Fruit fly (Drosophila melanogaster): Measurements from ENCODE around the gene SP1029.

The SP1029 gene

DNA sequence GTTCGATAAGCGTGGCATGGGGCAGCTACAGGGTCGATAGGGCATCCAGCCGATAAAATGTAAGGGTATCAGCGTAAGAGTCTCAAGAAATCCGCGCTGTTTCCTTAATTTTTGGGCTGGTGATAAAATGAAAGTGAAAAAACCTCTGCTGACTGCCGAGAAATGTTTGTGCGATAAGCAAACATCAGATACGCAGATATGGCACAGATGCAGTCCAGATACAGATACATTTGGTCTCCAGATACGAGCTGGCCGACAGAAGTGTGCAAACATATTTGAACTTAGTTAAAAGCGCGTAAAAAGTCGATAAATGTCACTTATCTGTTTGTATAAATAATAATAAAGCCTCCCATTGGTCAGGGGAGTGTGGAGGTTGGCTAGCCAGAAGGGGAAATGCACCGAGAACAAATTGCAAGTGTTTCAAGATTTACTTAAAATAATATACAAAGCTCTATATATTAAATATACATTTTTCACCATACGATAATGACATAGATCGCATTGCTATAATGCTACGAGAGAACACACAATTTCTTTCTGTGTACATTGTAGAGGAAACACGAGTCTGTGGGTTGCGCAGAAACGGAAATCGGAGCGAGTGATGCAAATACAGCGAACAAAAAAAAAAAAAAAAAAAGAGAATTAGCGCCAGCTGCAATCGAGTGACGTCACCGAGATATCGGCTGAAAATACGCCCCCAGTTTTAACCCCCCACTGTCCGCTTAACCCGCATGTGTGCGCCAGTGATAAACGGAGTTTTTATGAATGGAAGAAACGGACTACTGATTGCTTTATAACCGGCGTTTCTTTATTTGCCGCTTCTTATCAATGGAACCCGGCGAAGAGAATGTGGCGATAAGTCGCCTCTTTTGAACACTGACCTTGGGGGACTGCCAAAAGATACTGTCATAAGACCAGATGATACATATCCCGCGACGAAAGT, 40.6 kb upstream of the SP1029 start:
- no peak for TF ChIP-seq kay (GFP tag; ENCODE audit: borderline replicate concordance)
- TF ChIP-seq cic (GFP tag; optimal IDR thresholded peaks at IDR 0.05) = peak; percentile 34

DNA sequence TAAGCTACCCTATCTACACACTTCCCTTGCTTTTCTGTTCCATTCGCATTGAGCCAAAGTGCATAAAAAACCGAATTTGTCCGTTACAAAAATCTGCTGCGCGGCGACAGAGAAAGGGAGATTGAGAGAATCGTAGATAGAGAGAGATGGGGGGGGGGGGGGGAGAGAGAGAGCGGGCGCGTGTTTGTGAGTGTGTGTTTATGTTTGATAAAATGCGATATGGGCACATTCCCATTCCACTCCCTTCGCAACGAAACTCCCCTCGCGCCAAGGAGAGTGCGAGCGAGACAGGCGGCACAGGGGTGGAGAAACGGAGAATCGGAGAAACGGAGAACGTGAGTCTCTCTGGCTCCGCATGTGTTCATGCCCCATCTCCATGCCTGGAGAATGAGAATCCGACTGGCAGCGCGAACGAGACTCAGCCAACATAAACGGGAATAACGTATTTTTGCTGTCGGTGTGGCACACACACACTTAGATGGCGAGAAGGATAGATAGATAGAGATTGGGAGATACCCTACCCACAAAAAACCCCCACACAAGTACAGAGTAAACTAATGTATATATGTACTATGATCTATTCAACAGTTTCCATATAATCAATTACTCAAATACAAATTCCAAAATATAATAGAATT, 37.2 kb upstream of the SP1029 start:
- TF ChIP-seq CG33017 (tag; optimal IDR thresholded peaks at IDR 0.05) = no peak
- peak; percentile 77 for TF ChIP-seq tj (GFP tag; optimal IDR thresholded peaks at IDR 0.05)

DNA sequence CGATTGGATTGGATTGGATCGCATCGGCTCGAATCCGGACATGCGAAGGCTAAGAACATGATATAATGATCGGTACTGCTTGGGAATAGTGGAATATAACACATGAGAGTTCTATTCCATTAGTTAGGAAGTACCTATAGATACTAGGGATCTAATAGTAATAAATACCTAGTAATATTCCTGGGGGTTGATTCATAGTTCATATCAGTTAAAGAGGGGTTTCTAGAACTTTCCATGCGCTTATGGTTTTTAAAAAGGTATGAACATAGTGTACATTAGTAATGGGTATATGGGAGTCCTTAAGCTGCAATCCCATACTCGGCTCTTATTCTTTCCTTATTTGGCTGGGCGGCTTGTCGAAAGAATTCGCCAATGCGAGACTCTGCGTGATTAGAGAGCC, 34.1 kb upstream of the SP1029 start:
- TF ChIP-seq kay (GFP tag; ENCODE audit: borderline replicate concordance) (no peak), CG33017 (tag; optimal IDR thresholded peaks at IDR 0.05) (no peak), CG7045 (GFP tag; optimal IDR thresholded peaks at IDR 0.05) (no peak), Crg-1 (GFP tag; optimal IDR thresholded peaks at IDR 0.05) (no peak), CG11617 (GFP tag; optimal IDR thresholded peaks at IDR 0.05) (no peak), CG14711 (tag; optimal IDR thresholded peaks at IDR 0.05) (no peak), CG5204 (GFP tag; optimal IDR thresholded peaks at IDR 0.05) (no peak), toe (GFP tag; optimal IDR thresholded peaks at IDR 0.05) (no peak), Mnt (GFP tag; optimal IDR thresholded peaks at IDR 0.05) (no peak), CG12768 (GFP tag; optimal IDR thresholded peaks at IDR 0.05) (no peak), tj (GFP tag; optimal IDR thresholded peaks at IDR 0.05) (no peak), cic (GFP tag; optimal IDR thresholded peaks at IDR 0.05) (no peak), pad (GFP tag; optimal IDR thresholded peaks at IDR 0.05) (no peak), bab1 (GFP tag; optimal IDR thresholded peaks at IDR 0.05) (no peak)

DNA sequence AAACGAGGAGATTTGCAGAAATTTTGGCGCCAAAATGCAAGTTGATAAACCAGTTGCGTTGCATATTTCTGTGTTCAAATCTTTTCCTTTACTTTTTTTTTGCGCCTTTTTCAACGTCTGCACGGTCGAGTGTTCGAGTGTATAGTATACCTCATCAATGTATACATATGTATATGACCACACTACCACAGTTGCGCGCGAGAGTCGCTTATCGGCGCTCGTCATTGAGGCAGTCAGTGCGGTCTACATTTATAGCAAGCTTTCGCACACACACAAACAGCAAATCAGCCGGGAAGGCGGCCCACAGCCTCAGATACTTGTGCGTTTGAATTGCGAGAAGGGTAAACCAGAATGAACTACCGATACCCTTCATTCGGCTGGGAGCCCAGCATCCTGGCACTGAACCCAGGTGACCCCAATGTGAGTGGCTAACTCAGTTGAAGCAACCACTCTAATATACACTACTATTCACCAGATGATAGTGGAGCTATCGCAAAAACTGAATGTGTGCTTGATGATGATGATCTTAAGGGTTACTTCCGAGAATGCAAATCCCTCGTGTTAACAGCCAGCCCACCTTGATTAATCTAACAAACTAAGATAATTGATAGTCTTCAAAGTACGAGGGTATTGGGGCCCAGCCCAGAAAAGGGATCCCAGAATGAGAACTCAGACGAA, 32.8 kb upstream of the SP1029 start:
- TF ChIP-seq tj (GFP tag; optimal IDR thresholded peaks at IDR 0.05) (peak; percentile 44), CG7101 (tag; optimal IDR thresholded peaks at IDR 0.05) (no peak)

DNA sequence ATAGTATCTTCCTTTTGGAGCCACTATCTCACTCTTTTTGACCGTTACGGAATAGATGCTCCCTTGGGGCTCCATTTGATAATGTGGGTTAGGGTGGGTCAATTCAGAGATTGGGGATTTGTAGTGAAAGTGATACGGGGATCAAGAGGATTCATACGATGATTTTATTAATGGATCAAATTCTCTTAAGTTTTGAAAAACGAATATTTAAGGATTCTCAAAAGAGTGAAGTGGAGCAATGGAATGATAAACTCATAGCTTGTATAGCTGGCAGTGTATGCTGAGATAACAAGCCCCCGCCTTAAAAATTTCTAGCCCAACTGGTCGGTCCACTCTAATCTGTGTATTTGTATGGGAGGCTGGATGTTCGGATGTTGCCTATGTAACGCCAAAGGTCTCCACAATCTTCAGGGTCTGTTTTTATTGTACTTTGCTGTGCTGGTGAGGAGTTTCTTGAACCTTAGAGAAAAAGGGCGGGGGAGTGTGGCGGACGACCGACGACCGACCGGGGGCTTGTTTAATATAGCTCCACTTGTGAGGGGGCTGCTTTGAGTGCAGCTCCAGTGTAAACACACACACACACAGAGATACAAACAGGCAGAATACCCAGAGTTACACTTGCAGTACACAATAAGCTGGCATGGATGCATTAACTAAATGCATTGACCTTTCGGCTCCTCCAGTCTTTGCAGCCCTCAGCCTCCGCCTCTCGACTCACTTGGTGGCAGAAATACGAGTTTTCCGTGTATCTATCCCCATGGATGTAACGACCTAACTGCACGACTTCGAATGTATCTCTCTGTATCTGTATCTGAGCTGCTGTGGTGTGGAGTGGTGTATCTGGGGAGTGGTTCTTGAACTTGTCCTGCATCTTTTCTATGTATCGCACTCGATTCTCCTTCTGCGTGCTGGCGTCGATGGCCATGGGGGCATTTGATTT, 30.7 kb upstream of the SP1029 start:
- no peak for TF ChIP-seq CG1620 (GFP tag; optimal IDR thresholded peaks at IDR 0.05)
- no peak for TF ChIP-seq bab1 (GFP tag; optimal IDR thresholded peaks at IDR 0.05)
- TF ChIP-seq CG5204 (GFP tag; optimal IDR thresholded peaks at IDR 0.05) = no peak
- TF ChIP-seq CG14711 (tag; optimal IDR thresholded peaks at IDR 0.05) = no peak
- TF ChIP-seq CG11617 (GFP tag; optimal IDR thresholded peaks at IDR 0.05) = no peak
- no peak for TF ChIP-seq ovo (GFP tag; optimal IDR thresholded peaks at IDR 0.05)
- TF ChIP-seq pad (GFP tag; optimal IDR thresholded peaks at IDR 0.05) = no peak
- no peak for TF ChIP-seq toe (GFP tag; optimal IDR thresholded peaks at IDR 0.05)
- no peak for TF ChIP-seq tj (GFP tag; optimal IDR thresholded peaks at IDR 0.05)
- TF ChIP-seq CG7101 (tag; optimal IDR thresholded peaks at IDR 0.05) = no peak
- no peak for TF ChIP-seq Hr96 (GFP tag; optimal IDR thresholded peaks at IDR 0.05)

DNA sequence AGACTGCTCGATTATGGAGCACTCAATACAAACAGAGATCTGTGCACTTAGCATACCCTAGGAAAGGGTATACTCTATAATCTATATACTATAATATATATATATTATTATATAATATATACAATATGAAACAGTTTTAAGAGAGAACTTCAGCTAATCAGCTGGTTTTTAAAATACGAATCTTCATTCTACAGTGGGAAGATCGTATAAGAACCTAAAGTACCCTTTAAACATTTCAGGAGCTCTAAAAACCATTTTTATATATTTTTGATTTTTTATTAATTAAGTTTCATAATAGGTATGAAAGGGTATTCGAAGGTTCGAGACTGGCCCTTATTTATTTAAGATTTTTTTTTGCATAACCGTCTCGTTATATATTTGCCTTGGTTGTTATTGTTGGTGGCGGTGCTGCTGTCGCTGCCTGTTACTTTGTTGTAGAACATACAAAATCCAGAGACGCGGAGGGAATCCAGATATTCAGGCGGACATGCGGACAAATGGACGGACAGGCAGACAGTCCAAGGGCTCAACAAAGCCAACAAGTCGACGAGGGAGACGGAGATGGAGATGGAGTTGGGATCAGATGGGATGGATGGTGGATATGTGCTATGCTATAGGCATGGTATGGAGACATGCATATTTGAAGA, 29.4 kb upstream of the SP1029 start:
- no peak for TF ChIP-seq Mnt (GFP tag; optimal IDR thresholded peaks at IDR 0.05)
- no peak for TF ChIP-seq Clk (GFP tag; optimal IDR thresholded peaks at IDR 0.05)
- no peak for TF ChIP-seq cnc (optimal IDR thresholded peaks at IDR 0.05)
- TF ChIP-seq CG1620 (GFP tag; optimal IDR thresholded peaks at IDR 0.05) = no peak
- TF ChIP-seq CG33017 (tag; optimal IDR thresholded peaks at IDR 0.05) = no peak
- TF ChIP-seq toe (GFP tag; optimal IDR thresholded peaks at IDR 0.05) = no peak
- no peak for TF ChIP-seq ovo (GFP tag; optimal IDR thresholded peaks at IDR 0.05)
- no peak for TF ChIP-seq CG5204 (GFP tag; optimal IDR thresholded peaks at IDR 0.05)
- no peak for TF ChIP-seq CG12768 (GFP tag; optimal IDR thresholded peaks at IDR 0.05)
- TF ChIP-seq bab1 (GFP tag; optimal IDR thresholded peaks at IDR 0.05) = no peak
- TF ChIP-seq kay (GFP tag; ENCODE audit: borderline replicate concordance) = no peak
- no peak for TF ChIP-seq Crg-1 (GFP tag; optimal IDR thresholded peaks at IDR 0.05)
- no peak for TF ChIP-seq CG7101 (tag; optimal IDR thresholded peaks at IDR 0.05)
